Worm (Caenorhabditis elegans): ENCODE data around the gene ugt-56.

- TF ChIP-seq sem-2 (GFP tag; optimal IDR thresholded peaks at IDR 0.05) = no peak
- no peak for TF ChIP-seq elt-3 (tag; optimal IDR thresholded peaks at IDR 0.05)
- no peak for TF ChIP-seq unc-39 (tag; optimal IDR thresholded peaks at IDR 0.05)
- no peak for TF ChIP-seq lsy-2 (tag; optimal IDR thresholded peaks at IDR 0.05)
- TF ChIP-seq blmp-1 (tag; optimal IDR thresholded peaks at IDR 0.05) = no peak
- no peak for TF ChIP-seq nhr-12 (tag; optimal IDR thresholded peaks at IDR 0.05)
- no peak for TF ChIP-seq unc-62 (GFP tag; optimal IDR thresholded peaks at IDR 0.05)
- TF ChIP-seq nhr-76 (tag; optimal IDR thresholded peaks at IDR 0.05) = no peak
These were observed 39.4 kb downstream of the ugt-56 start for ce11 chrV:12298184-12298583.

Measured in whole organism, mixed stage, embryonic.